Fruit fly (Drosophila melanogaster) ovary, adult (tissue): ENCODE measurements around the gene Axs.

ENCODE experiments used
- CG17801 ChIP-seq: fragments of 200-800 bp; optimal IDR thresholded peaks from 2 replicates; lab custom pipeline; 2019; ENCODE audit warnings: missing biosample characterization, mild to moderate bottlenecking, missing genetic modification characterization, moderate library complexity; ENCODE audit not compliant: partially characterized antibody

The Axs gene

DNA sequence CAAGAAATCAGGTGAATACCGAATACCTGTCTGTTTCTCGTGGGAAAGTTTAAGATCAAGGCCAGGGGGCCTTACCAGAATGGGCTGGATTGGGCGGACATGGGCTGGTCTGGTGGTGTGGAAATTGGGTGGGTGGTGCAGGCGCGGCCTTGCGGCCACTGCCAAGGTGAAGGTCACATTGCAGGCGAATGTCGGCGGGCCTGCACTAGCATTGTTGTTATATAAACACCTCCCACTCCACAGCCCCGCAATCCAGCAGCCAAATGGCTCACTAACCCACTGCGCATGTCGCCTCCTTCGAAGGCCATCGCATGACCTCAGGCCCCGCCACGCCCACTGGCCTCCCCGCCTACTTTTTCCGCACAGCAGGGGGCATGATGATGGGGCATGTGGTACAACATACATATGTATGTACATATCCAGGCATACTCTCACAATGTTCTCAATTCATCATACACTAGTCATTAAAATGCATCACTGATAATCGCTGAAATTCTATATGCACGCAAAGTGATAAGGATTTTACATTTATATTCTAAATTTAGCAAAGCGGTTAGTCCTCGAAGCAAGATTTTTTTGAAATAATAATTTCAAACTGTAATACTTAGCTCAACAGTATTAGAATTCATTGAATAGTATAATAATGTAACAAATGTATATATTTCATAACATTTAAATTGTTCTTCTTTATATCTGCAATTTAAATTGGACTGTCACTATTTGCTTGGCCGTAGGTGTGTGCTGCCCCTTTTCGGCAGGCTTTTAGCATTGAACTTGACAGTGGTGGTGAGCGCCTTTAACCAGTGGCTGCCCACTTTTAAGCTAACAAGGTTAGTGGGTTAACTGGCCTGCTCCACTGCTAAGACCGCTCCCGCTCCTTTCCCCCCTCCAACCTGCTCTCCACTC is 13.2 kb upstream of the Axs start:
- TF ChIP-seq CG17801 (GFP tag; lab: Kevin White, UChicago): no peak

- no peak for TF ChIP-seq CG17801 (GFP tag; lab: Kevin White, UChicago)
Observed at dm6 chrX:16695658-16696181, 12.0 kb upstream of the Axs start, which contains the start of gene CG4678. Gene CG4678 (plus strand): TSS chrX:16696131.

dm6 chrX:16694959-16695358 is 11.3 kb upstream of the Axs start, which contains the start of gene Septin4:
Gene Septin4 (minus strand): TSS chrX:16695173.
- no peak for TF ChIP-seq CG17801 (GFP tag; lab: Kevin White, UChicago)

DNA sequence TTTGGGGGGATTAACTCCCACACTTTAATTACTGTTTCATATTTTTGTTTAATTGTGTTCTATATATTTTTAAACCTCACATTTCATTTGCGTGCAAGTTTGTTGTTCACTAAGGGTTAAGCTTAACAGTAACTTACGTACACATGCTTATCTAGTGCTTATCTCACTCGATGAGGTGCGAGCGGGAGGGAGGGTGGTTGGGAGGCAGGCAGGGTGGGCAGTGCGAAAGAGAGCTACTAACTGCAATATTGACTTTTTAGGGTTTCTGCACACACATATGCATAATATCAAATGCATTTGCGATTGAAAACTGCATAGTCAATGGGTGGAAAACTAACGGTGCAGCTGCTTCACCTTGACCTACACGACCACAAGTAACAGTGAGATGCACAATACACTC is 10.8 kb upstream of the Axs start:
- no peak for TF ChIP-seq CG17801 (GFP tag; lab: Kevin White, UChicago)

DNA sequence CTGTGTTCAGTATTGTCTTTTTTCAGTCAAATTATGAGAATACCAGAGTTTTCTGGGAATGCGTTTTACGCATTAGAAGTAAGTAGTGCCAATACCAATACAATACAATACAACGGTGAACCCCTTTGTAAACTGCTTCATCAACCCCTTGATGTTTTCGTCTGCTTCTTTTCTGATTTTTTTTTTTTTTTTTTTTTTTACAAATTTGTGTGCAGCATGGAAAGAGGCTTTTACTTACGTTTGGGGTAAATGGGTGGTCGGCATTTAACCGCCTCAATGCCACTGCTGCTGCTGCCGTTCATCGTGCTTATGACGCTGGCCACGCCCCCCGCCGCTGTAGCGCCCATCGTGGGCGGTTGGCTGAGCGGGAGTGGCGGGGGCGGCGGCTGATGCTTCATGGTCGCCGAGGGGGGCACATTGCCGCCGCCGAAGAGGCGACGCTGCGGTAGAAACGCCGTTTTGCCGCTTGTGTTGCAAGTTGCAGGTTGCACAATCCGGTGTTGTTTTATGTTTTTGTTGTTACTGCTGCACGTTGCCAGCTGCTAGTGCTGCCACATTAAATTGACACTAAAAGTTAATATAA is 10.2 kb upstream of the Axs start:
- TF ChIP-seq CG17801 (GFP tag; lab: Kevin White, UChicago): no peak

dm6 chrX:16692325-16692724 is 8.6 kb upstream of the Axs start:
- no peak for TF ChIP-seq CG17801 (GFP tag; lab: Kevin White, UChicago)

dm6 chrX:16691440-16691839 is 7.7 kb upstream of the Axs start:
- TF ChIP-seq CG17801 (GFP tag; lab: Kevin White, UChicago): peak; percentile 49

DNA sequence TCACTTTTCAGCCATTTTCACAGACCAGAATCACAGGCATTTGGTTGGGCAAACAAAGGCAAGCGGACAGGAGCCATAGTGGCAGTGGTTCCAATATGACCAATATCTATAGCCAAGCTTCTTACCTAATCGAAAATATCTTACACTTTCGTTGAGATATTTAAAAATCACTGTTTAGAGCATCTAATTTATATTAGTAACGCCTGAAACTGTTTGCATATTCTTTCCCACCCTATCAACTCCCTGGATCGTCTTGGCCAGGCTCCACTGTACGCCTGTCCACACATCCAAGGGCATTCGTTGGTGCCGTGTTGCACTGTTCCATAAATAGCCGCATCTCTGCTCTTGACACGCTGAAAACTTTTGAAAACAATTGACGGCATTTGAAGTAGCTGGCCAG is 6.8 kb upstream of the Axs start:
- no peak for TF ChIP-seq CG17801 (GFP tag; lab: Kevin White, UChicago)

- no peak for TF ChIP-seq CG17801 (GFP tag; lab: Kevin White, UChicago)
Observed at dm6 chrX:16689966-16690365, 6.3 kb upstream of the Axs start.

DNA sequence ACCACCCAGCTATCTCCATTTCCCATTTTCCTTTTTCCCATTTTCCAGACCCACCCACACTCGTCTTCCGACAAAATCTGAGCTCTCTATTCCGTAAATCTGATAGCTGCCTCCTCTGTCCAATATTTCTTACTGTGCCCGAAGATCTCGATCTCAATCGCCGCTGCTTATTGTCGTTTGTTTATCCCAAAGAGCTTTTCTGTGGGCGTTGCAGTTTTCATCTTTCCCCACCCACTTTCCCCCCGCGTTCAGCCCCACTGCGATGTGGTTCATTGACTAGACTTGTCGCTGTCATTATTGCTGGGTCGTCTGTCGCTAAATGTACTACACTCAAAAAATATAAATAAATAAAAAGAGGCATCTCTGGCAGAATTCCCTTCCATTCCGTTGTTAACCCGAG is 5.6 kb upstream of the Axs start:
- no peak for TF ChIP-seq CG17801 (GFP tag; lab: Kevin White, UChicago)

- no peak for TF ChIP-seq CG17801 (GFP tag; lab: Kevin White, UChicago)
Observed at dm6 chrX:16688106-16688459, 4.4 kb upstream of the Axs start.

DNA sequence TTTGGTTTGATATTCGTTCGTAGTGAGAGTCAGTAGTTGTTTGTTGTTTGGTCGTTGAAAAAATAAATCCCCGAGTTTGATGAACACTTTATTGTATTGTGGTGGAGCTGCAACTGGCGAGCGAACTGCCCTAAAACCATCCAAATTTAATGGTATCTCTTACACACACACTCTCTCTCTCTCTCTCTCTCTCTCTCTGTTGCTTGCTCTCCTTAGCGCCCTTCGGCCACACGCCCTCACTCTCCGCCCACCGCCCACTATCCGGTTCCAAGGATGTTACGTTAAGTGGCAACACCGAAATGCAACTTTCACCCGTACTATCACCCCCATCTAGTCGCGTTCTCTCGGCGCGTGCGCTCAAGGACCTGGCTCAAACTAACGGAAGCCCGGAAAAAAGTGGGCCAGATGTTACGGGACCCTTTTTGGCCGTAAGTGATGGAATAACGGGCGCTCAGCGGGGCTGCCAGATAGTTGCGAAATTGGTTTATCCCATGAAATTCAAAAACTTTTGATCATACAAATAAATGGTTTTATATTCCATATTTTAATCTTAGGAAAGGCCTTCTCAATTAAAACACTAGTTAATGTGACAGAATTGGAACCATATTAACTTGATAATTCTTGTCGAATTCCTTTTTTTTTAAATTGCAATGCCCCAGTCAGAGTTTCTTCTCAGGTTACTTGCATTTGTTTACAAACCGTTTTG is 3.9 kb upstream of the Axs start:
- no peak for TF ChIP-seq CG17801 (GFP tag; lab: Kevin White, UChicago)

DNA sequence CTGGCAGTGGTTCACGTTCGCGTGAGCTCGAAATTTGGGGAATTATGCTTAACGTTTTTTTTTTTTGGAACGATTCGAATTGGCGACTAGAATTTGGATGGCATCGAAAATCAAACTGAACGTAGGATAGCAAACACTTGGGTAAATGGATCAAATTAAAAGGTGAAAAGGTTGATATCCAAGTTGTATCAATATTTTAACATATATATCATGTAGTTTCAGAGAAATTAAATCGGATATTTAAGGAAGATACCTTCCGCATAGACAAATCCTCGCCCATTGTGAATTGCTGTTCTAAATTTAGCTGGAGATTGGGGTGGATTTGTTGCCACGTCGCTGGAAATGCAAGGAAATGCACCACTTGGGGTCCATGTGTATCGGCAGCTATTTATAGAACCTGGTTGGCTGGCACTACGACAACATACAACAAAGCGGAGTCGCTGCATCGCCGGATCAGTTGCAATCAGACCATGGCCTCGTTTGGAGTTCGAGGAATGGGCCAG is 4.8 kb downstream of the Axs start, which contains the start of the genes CG13010 and sing:
Gene CG13010 (minus strand): TSS at position 101 of the 503 bp plus-strand sequence.
Gene sing (plus strand): TSS at position 453 of the 503 bp plus-strand sequence.
- TF ChIP-seq CG17801 (GFP tag; lab: Kevin White, UChicago): no peak

dm6 chrX:16677163-16677562 is 6.5 kb downstream of the Axs start:
- no peak for TF ChIP-seq CG17801 (GFP tag; lab: Kevin White, UChicago)

- no peak for TF ChIP-seq CG17801 (GFP tag; lab: Kevin White, UChicago)
Observed at dm6 chrX:16676653-16677052, 7.0 kb downstream of the Axs start, which contains the start of gene CG13012. Gene CG13012 (minus strand): TSS chrX:16676753.
